Worm (Caenorhabditis elegans): ENCODE results near the gene K10H10.4.

K10H10.4 gene

DNA sequence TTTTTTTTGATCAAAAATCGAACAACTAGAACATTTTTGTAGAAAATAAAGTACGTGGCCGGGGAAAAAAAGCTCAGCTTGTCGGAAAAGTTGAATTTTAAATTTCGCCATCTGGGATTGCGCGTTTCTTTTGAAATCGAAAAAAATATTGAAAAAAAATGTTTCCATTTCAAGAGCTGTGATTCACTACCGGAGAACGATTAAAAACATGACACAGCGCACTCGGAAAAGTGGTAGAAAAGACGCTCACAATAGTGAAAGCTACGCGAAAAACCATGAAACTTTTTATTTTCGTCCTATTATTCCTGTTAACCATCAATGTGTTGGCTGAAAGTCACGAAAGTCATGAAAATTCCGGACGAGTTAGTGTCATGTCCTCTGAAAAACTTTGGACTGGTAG is 37.5 kb downstream of the K10H10.4 start, which contains the start of the genes clec-147 and C04H5.7:
Gene clec-147, minus strand, starts transcription at position 101 of the 400 bp plus-strand sequence.
Gene C04H5.7, plus strand, starts transcription at position 219 of the 400 bp plus-strand sequence.
- TF ChIP-seq elt-4 (tag; optimal IDR thresholded peaks at IDR 0.05) (no peak), pha-2 (tag; optimal IDR thresholded peaks at IDR 0.05) (no peak), syd-9 (tag; optimal IDR thresholded peaks at IDR 0.05) (no peak), pat-9 (tag; optimal IDR thresholded peaks at IDR 0.05) (no peak), che-1 (tag; optimal IDR thresholded peaks at IDR 0.05) (no peak), ceh-34 (tag; optimal IDR thresholded peaks at IDR 0.05) (no peak), fax-1 (tag; optimal IDR thresholded peaks at IDR 0.05) (no peak), ceh-9 (tag; optimal IDR thresholded peaks at IDR 0.05) (no peak), pha-4 (tag; optimal IDR thresholded peaks at IDR 0.05) (no peak), ceh-24 (tag; optimal IDR thresholded peaks at IDR 0.05) (no peak), ztf-16 (tag; optimal IDR thresholded peaks at IDR 0.05) (no peak), eyg-1 (tag; optimal IDR thresholded peaks at IDR 0.05) (no peak), tbx-2 (tag; optimal IDR thresholded peaks at IDR 0.05) (no peak), npax-4 (tag; optimal IDR thresholded peaks at IDR 0.05) (no peak)

DNA sequence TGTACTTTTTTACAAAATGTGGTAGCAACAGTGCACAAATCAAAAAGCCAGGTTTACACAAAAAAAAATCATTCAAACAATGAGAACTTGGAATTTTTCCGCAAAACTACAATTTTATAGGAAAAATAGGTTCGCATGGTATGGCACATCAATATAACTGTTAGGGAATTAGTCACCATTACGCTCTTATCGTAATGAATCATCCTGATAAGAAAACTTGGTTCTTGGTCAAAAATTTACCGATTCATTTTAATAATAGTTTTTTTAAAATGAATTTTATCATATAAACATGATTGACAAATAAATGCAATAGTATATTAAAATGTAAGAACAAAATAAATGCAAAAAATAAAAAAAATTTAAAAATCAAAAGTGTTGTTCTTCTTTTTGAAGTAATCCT is 40.3 kb downstream of the K10H10.4 start:
- no peak for TF ChIP-seq dmd-4 (tag; optimal IDR thresholded peaks at IDR 0.05; ENCODE audit: borderline replicate concordance)
- TF ChIP-seq elt-2 (tag; optimal IDR thresholded peaks at IDR 0.05): peak; percentile 44
- TF ChIP-seq ceh-48 (tag; optimal IDR thresholded peaks at IDR 0.05): no peak

DNA sequence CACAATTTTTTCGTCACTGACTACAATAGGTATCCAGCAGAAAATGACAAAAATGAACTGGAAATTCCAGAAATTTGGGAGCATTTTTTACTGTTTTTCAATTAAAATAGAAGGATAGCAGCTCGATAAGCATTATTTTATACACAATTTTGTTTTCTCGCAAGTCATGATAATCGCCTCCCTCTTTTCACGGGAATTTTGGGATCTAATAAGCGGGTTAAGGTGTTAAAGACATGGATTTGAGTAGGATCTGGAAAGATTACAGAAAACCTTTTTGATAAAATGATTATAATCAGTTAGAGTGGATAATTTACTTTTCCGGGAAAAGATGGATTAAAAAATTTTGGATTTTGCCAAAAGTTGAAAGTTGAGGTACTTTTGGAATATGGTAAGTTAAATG is 48.5 kb downstream of the K10H10.4 start, which contains the start of gene gcy-29:
Gene gcy-29, minus strand, starts transcription at position 101 of the 400 bp plus-strand sequence.
- TF ChIP-seq hlh-13 (GFP tag; optimal IDR thresholded peaks at IDR 0.05): no peak
- no peak for TF ChIP-seq ceh-18 (tag; optimal IDR thresholded peaks at IDR 0.05)
- TF ChIP-seq elt-2 (tag; optimal IDR thresholded peaks at IDR 0.05): no peak
- TF ChIP-seq unc-86 (tag; optimal IDR thresholded peaks at IDR 0.05): no peak
- TF ChIP-seq pax-1 (tag; optimal IDR thresholded peaks at IDR 0.05): no peak

DNA sequence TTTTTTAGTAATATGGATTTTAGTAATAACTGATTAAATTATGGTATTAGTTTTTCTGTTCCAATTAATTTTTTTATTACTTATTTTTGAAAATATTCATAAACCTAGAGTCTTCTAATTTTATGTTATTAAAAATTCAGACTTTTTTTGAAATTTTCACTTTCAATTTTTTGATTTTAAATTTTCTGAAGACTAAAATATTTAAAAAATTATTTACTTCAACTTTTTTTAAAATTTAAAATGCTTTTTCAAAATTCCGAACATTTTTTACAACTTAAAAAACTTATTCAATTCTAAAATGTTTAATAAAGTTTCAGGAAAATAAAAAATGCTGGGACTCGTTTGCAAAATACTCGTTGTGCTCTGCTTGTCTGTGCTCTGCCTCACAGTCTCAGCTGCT is 50.4 kb downstream of the K10H10.4 start, which contains the start of gene nlp-41:
Gene nlp-41, plus strand, starts transcription at position 301 of the 400 bp plus-strand sequence.
- no peak for TF ChIP-seq pqm-1 (tag; optimal IDR thresholded peaks at IDR 0.05)
- no peak for TF ChIP-seq F13H6.1 (tag; optimal IDR thresholded peaks at IDR 0.05)
- TF ChIP-seq ceh-48 (tag; optimal IDR thresholded peaks at IDR 0.05): no peak
- no peak for TF ChIP-seq tbx-7 (tag; optimal IDR thresholded peaks at IDR 0.05)
- TF ChIP-seq Y22D7AL.16 (tag; optimal IDR thresholded peaks at IDR 0.05): no peak
- TF ChIP-seq fkh-10 (GFP tag; optimal IDR thresholded peaks at IDR 0.05): no peak
- no peak for TF ChIP-seq sox-4 (tag; optimal IDR thresholded peaks at IDR 0.05)
- no peak for TF ChIP-seq unc-3 (GFP tag; conservative IDR thresholded peaks at IDR 0.05)
- TF ChIP-seq unc-3 (tag; optimal IDR thresholded peaks at IDR 0.05): no peak
- no peak for TF ChIP-seq che-1 (tag; optimal IDR thresholded peaks at IDR 0.05)
- no peak for TF ChIP-seq hlh-30 (tag; optimal IDR thresholded peaks at IDR 0.05; ENCODE audit: insufficient read depth)
- TF ChIP-seq ztf-16 (tag; optimal IDR thresholded peaks at IDR 0.05): no peak
- no peak for TF ChIP-seq sox-2 (GFP tag; IDR thresholded peaks at IDR 0.05)
- no peak for TF ChIP-seq ceh-34 (tag; optimal IDR thresholded peaks at IDR 0.05)
- TF ChIP-seq tbx-2 (tag; optimal IDR thresholded peaks at IDR 0.05): no peak

Data from whole organism, late embryonic.